Worm (Caenorhabditis elegans): ENCODE results near the gene C55C3.73.

DNA sequence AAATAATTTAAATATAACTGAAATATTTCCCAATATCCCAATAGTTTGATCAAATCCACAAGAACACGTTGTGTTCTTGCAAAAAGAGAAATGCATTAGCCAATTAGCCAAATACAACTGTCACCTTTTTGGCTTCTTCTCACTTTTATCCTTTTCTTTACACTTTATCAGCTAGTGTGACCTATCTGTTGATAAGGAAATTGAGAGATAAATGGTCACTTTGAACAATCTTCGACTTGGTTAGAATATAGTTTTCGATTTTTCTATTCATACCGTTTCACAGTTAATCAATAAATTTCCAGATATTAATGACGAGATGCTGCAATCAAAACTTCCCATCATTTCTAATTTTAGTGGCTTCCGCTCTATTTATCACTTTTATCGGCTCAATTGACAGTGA, 5.5 kb upstream of the C55C3.73 start, which contains the start of gene C55C3.1:
- TF ChIP-seq nhr-90 (tag; optimal IDR thresholded peaks at IDR 0.05; ENCODE audit: poor library complexity): no peak
- no peak for TF ChIP-seq unc-86 (tag; optimal IDR thresholded peaks at IDR 0.05)
- TF ChIP-seq tbx-2 (tag; optimal IDR thresholded peaks at IDR 0.05): no peak
- TF ChIP-seq ama-1 (optimal IDR thresholded peaks at IDR 0.05): no peak
- TF ChIP-seq isw-1 (GFP tag; IDR thresholded peaks at IDR 0.05): no peak
- TF ChIP-seq nhr-76 (tag; optimal IDR thresholded peaks at IDR 0.05): no peak

All from whole organism, L1 larva.